Worm (Caenorhabditis elegans) whole organism, dauer: Measurements from ENCODE around the gene ctsa-4.1.

ENCODE experiments used
- unc-62 ChIP-seq: sonication (generic microtip); optimal IDR thresholded peaks from 2 replicates; lab custom pipeline; 2017; ENCODE audit warnings: missing biosample characterization, missing genetic modification reagents, missing genetic modification characterization

ctsa-4.1 gene

ce11 chrII:6410181-6410580, 43.4 kb downstream of the ctsa-4.1 start, which contains the start of gene T25D10.4:
T25D10.4 (minus strand) TSS chrII:6410281.
- TF ChIP-seq unc-62 (GFP tag; lab: Kevin White, UChicago), result no peak

- no peak for TF ChIP-seq unc-62 (GFP tag; lab: Kevin White, UChicago)
These were observed 45.1 kb downstream of the ctsa-4.1 start for ce11 chrII:6411660-6412451.

DNA sequence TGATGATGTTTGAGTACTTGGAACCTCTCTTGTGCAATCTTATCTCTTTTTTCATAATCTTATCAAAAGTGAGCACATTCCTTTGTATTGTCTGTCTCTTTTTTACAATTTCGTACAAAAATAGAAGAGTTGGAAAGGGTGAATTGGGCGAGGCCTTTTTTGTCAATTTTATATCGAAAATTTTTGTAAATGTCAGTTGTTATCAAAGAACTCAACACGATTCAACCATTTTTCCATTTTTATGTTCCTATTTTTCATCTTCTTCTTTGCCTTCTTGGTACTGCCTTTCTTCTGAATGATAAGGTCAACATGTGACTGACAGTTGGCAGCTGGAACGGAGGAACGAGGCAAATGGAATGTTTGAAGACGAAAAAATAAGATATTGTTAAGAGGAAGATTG, 47.0 kb downstream of the ctsa-4.1 start:
- no peak for TF ChIP-seq unc-62 (GFP tag; lab: Kevin White, UChicago)

DNA sequence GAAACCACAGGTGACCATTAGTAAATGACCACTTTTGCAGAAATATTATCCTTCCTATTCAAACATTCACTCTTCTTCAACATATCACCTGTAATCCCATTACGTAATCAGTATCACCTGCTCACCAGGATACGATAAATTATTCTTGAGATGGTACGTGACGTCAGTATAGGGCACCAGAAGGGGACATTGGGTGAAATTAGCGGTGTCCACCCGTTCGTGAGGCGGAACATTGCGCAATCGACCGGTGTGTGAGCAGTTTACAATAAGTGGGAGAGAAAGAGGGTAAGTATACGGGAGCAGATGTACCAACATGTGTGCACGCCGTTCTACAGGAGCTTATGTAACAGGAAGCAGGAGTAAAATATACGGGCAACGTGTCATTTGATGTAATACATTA, 51.2 kb downstream of the ctsa-4.1 start:
- TF ChIP-seq unc-62 (GFP tag; lab: Kevin White, UChicago), result no peak
